Worm (Caenorhabditis elegans) whole organism, L1 larva: ENCODE data around the gene M60.7.

Experiments
- C34B4.2 ChIP-seq: sonication (generic microtip); optimal IDR thresholded peaks from 2 replicates; lab custom pipeline; 2017; ENCODE audit warnings: mild to moderate bottlenecking, missing genetic modification characterization, missing compliant biosample characterization
- aha-1 ChIP-seq: fragments of 150-350 bp; optimal IDR thresholded peaks from 2 replicates; lab custom pipeline; 2014; ENCODE audit warnings: missing biosample characterization, missing genetic modification characterization
- blmp-1 ChIP-seq: fragments of 150-350 bp; optimal IDR thresholded peaks from 2 replicates; lab custom pipeline; 2014; ENCODE audit warnings: missing biosample characterization, missing genetic modification characterization
- ceh-63 ChIP-seq: fragments of 200-800 bp; sonication (Bioruptor generic); optimal IDR thresholded peaks from 2 replicates; lab custom pipeline; 2018; ENCODE audit warnings: mild to moderate bottlenecking, missing genetic modification characterization, missing compliant biosample characterization
- ceh-88 ChIP-seq: fragments of 200-800 bp; sonication (Bioruptor generic); IDR thresholded peaks from 2 replicates; pipeline ENCODE4 v1.3.6; 2022; ENCODE audit warnings: missing genetic modification characterization, missing compliant biosample characterization
- ceh-90 ChIP-seq: sonication (generic microtip); optimal IDR thresholded peaks from 2 replicates; lab custom pipeline; 2016; ENCODE audit warnings: missing genetic modification characterization, missing compliant biosample characterization
- dpl-1 ChIP-seq, 3 experiments: fragments of 150-350 bp in 2 of 3; sonication (generic microtip) in 1 of 3; optimal IDR thresholded peaks; 2 replicates each; lab custom pipeline; 2014 to 2017; ENCODE audit warnings: missing biosample characterization in 3 of 3, missing genetic modification characterization in 3 of 3, missing genetic modification reagents in 3 of 3
- dsc-1 ChIP-seq: sonication (generic microtip); optimal IDR thresholded peaks from 2 replicates; lab custom pipeline; 2016; ENCODE audit warnings: mild to moderate bottlenecking, missing genetic modification characterization, missing compliant biosample characterization
- efl-1 ChIP-seq, 4 experiments: fragments of 150-350 bp; optimal IDR thresholded peaks in 3 of 4; peaks in 1 of 4; 1 replicate in 1 of 4; 2 replicates in 3 of 4; lab custom pipeline; 2014; ENCODE audit warnings: missing biosample characterization in 2 of 4, missing genetic modification characterization in 2 of 4, missing genetic modification reagents in 2 of 4
- efl-3 ChIP-seq: fragments of 200-800 bp; sonication (Bioruptor generic); optimal IDR thresholded peaks from 2 replicates; lab custom pipeline; 2018; ENCODE audit warnings: mild to moderate bottlenecking, missing genetic modification characterization, missing compliant biosample characterization
- egl-13 ChIP-seq: sonication (generic microtip); optimal IDR thresholded peaks from 2 replicates; lab custom pipeline; 2016; ENCODE audit warnings: missing genotype, missing genetic modification reagents, missing genetic modification characterization, missing compliant biosample characterization
- elt-3 ChIP-seq, 6 experiments: fragments of 150-350 bp in 1 of 6; sonication (generic microtip); optimal IDR thresholded peaks; 2 replicates each; lab custom pipeline; 2017 to 2018; ENCODE audit warnings: missing biosample characterization in 6 of 6, missing genetic modification characterization in 6 of 6, inconsistent platforms in 1 of 6
- fkh-8 ChIP-seq: sonication (generic microtip); optimal IDR thresholded peaks from 2 replicates; lab custom pipeline; 2016; ENCODE audit warnings: mild to moderate bottlenecking, missing genetic modification characterization, missing compliant biosample characterization
- fos-1 ChIP-seq: fragments of 150-350 bp; optimal IDR thresholded peaks from 2 replicates; lab custom pipeline; 2014; ENCODE audit warnings: missing biosample characterization, missing genetic modification characterization
- hlh-17 ChIP-seq: fragments of 200-800 bp; sonication (Bioruptor generic); optimal IDR thresholded peaks from 2 replicates; lab custom pipeline; 2018; ENCODE audit warnings: missing genetic modification characterization, mild to moderate bottlenecking, missing compliant biosample characterization, moderate library complexity, borderline replicate concordance
- hpl-2 ChIP-seq: fragments of 150-350 bp; optimal IDR thresholded peaks from 2 replicates; lab custom pipeline; 2014; ENCODE audit warnings: missing biosample characterization, missing genetic modification reagents, missing genetic modification characterization
- jun-1 ChIP-seq: fragments of 150-350 bp; optimal IDR thresholded peaks from 2 replicates; lab custom pipeline; 2014; ENCODE audit warnings: missing biosample characterization, missing genetic modification reagents, missing genetic modification characterization
- lin-35 ChIP-seq, 2 experiments: fragments of 150-350 bp; optimal IDR thresholded peaks; 2 replicates each; lab custom pipeline; 2014; ENCODE audit warnings: missing biosample characterization in 2 of 2, missing genetic modification characterization in 2 of 2, missing genetic modification reagents in 2 of 2
- lir-3 ChIP-seq: sonication (generic microtip); optimal IDR thresholded peaks from 2 replicates; lab custom pipeline; 2016; ENCODE audit warnings: mild to moderate bottlenecking, missing genetic modification characterization, moderate library complexity, missing compliant biosample characterization; ENCODE audit not compliant: poor library complexity
- lsy-2 ChIP-seq, 2 experiments: fragments of 150-350 bp; optimal IDR thresholded peaks; 2 replicates each; lab custom pipeline; 2014; ENCODE audit warnings: missing biosample characterization in 2 of 2, missing genetic modification characterization in 2 of 2
- nhr-12 ChIP-seq: sonication (generic microtip); optimal IDR thresholded peaks from 2 replicates; lab custom pipeline; 2017; ENCODE audit warnings: missing biosample characterization, missing genetic modification characterization
- nhr-47 ChIP-seq: sonication (generic microtip); optimal IDR thresholded peaks from 2 replicates; lab custom pipeline; 2016; ENCODE audit warnings: mild to moderate bottlenecking, missing genetic modification characterization, moderate library complexity, missing compliant biosample characterization
- nhr-77 ChIP-seq: fragments of 150-350 bp; optimal IDR thresholded peaks from 2 replicates; lab custom pipeline; 2014; ENCODE audit warnings: missing biosample characterization, missing genetic modification characterization
- nhr-84 ChIP-seq: sonication (generic microtip); optimal IDR thresholded peaks from 2 replicates; lab custom pipeline; 2017; ENCODE audit warnings: missing biosample characterization, missing genetic modification characterization
- nhr-85 ChIP-seq: sonication (generic microtip); peaks from one replicate; lab custom pipeline; 2016; ENCODE audit warnings: missing genetic modification characterization, inconsistent platforms, missing compliant biosample characterization
- nhr-90 ChIP-seq: sonication (generic microtip); optimal IDR thresholded peaks from 2 replicates; lab custom pipeline; 2016; ENCODE audit warnings: mild to moderate bottlenecking, missing genetic modification characterization, missing compliant biosample characterization; ENCODE audit not compliant: poor library complexity
- pag-3 ChIP-seq: sonication (generic microtip); optimal IDR thresholded peaks from 2 replicates; lab custom pipeline; 2017; ENCODE audit warnings: missing genetic modification characterization, mild to moderate bottlenecking, missing compliant biosample characterization, antibody characterized with exemption, borderline replicate concordance; ENCODE audit not compliant: insufficient read depth
- rnt-1 ChIP-seq: sonication (generic microtip); optimal IDR thresholded peaks from 2 replicates; lab custom pipeline; 2016; ENCODE audit warnings: mild to moderate bottlenecking, missing genetic modification characterization, moderate library complexity, missing compliant biosample characterization
- skn-1 ChIP-seq: fragments of 150-350 bp; optimal IDR thresholded peaks from 2 replicates; lab custom pipeline; 2014; ENCODE audit warnings: missing biosample characterization, missing genetic modification characterization
- sox-4 ChIP-seq: sonication (generic microtip); optimal IDR thresholded peaks from 2 replicates; lab custom pipeline; 2016; ENCODE audit warnings: missing genetic modification characterization, missing compliant biosample characterization
- sup-37 ChIP-seq: fragments of 200-800 bp; sonication (Bioruptor generic); optimal IDR thresholded peaks from 2 replicates; lab custom pipeline; 2018; ENCODE audit warnings: mild to moderate bottlenecking, missing genetic modification characterization, missing compliant biosample characterization
- tlp-1 ChIP-seq: fragments of 150-350 bp; optimal IDR thresholded peaks from 2 replicates; lab custom pipeline; 2014; ENCODE audit warnings: missing biosample characterization, missing genetic modification characterization
- unc-130 ChIP-seq: fragments of 150-350 bp; optimal IDR thresholded peaks from 2 replicates; lab custom pipeline; 2017; ENCODE audit warnings: missing biosample characterization, missing genetic modification characterization, inconsistent platforms
- unc-62 ChIP-seq: fragments of 150-350 bp; optimal IDR thresholded peaks from 2 replicates; lab custom pipeline; 2014; ENCODE audit warnings: missing biosample characterization, missing genetic modification reagents, missing genetic modification characterization
- unc-86 ChIP-seq: sonication (generic microtip); optimal IDR thresholded peaks from 2 replicates; lab custom pipeline; 2016; ENCODE audit warnings: missing genetic modification characterization, missing compliant biosample characterization
- zag-1 ChIP-seq: fragments of 150-350 bp; optimal IDR thresholded peaks from 2 replicates; lab custom pipeline; 2014; ENCODE audit warnings: missing biosample characterization, missing genetic modification characterization
- ztf-11 ChIP-seq, 2 experiments: sonication (generic microtip); optimal IDR thresholded peaks; 2 replicates each; lab custom pipeline; 2016 to 2017; ENCODE audit warnings: missing genetic modification characterization in 2 of 2, missing biosample characterization in 1 of 2, missing compliant biosample characterization in 1 of 2
- ztf-4 ChIP-seq: fragments of 150-350 bp; optimal IDR thresholded peaks from 2 replicates; lab custom pipeline; 2014; ENCODE audit warnings: missing biosample characterization, missing genetic modification characterization

Gene M60.7

ce11 chrX:8231858-8232257, 29.1 kb downstream of the M60.7 start, which contains the start of gene K02A6.3 (continued):
- TF ChIP-seq blmp-1 (tag; lab: Kevin White, UChicago): peak; percentile 93
- no peak for TF ChIP-seq C34B4.2
- peak; percentile 96 for TF ChIP-seq nhr-90
- peak; percentile 43 to 60 for TF ChIP-seq efl-1 (optimal IDR thresholded peaks at IDR 0.05; lab: Kevin White, UChicago)
- TF ChIP-seq efl-1 (GFP tag; optimal IDR thresholded peaks at IDR 0.05 in 1 of 2; lab: Kevin White, UChicago): peak; percentile 35 to 91
- peak; percentile 25 to 55 (median 40) for TF ChIP-seq dpl-1 (GFP tag; optimal IDR thresholded peaks at IDR 0.05; lab: Kevin White, UChicago)
- peak; percentile 91 for TF ChIP-seq rnt-1 (tag; lab: Kevin White, UChicago)
- no peak for TF ChIP-seq zag-1
- peak; percentile 1 for TF ChIP-seq egl-13
- TF ChIP-seq nhr-77 (tag; lab: Kevin White, UChicago): peak; percentile 69
- peak; percentile 91 for TF ChIP-seq unc-130 (tag; lab: Kevin White, UChicago)
- TF ChIP-seq ztf-11 (tag; optimal IDR thresholded peaks at IDR 0.05; lab: Kevin White, UChicago): no peak
- peak; percentile 47 for TF ChIP-seq unc-86
- TF ChIP-seq hpl-2 (GFP tag; lab: Kevin White, UChicago): peak; percentile 73
- peak; percentile 61 for TF ChIP-seq dsc-1 (tag; lab: Kevin White, UChicago)
- TF ChIP-seq nhr-12: no peak
- no peak for TF ChIP-seq pag-3 (tag; lab: Kevin White, UChicago)
- peak; percentile 65 for TF ChIP-seq ztf-4
- no peak for TF ChIP-seq ceh-90 (tag; lab: Kevin White, UChicago)
- no peak for TF ChIP-seq aha-1 (tag; lab: Kevin White, UChicago)
- TF ChIP-seq efl-3 (GFP tag; lab: Kevin White, UChicago): no peak
- peak; percentile 62 to 89 for TF ChIP-seq lin-35 (GFP tag; optimal IDR thresholded peaks at IDR 0.05; lab: Kevin White, UChicago)
- TF ChIP-seq hlh-17 (GFP tag; lab: Kevin White, UChicago): no peak
- TF ChIP-seq nhr-84 (tag; lab: Kevin White, UChicago): no peak
- peak; percentile 58 for TF ChIP-seq sup-37 (GFP tag; lab: Kevin White, UChicago)
- TF ChIP-seq lir-3 (tag; lab: Kevin White, UChicago): peak; percentile 84
- TF ChIP-seq ceh-88 (GFP tag; lab: Robert Waterston, UW): peak; percentile 76
- TF ChIP-seq sox-4 (tag; lab: Kevin White, UChicago): peak; percentile 57
- TF ChIP-seq jun-1: peak; percentile 77
- TF ChIP-seq ceh-63 (GFP tag; lab: Kevin White, UChicago): no peak
- no peak for TF ChIP-seq unc-62 (GFP tag; lab: Kevin White, UChicago)
- TF ChIP-seq, all 84 proteins: peak for 56

ce11 chrX:8230579-8230978, 30.4 kb downstream of the M60.7 start:
- TF ChIP-seq nhr-85 (tag; lab: Kevin White, UChicago) (no peak), egl-13 (no peak), aha-1 (tag; lab: Kevin White, UChicago) (no peak), nhr-90 (no peak), skn-1 (tag; lab: Kevin White, UChicago) (no peak), fkh-8 (tag; lab: Kevin White, UChicago) (no peak), lsy-2 (tag; optimal IDR thresholded peaks at IDR 0.05; lab: Kevin White, UChicago) (no peak), ceh-63 (GFP tag; lab: Kevin White, UChicago) (no peak)

DNA sequence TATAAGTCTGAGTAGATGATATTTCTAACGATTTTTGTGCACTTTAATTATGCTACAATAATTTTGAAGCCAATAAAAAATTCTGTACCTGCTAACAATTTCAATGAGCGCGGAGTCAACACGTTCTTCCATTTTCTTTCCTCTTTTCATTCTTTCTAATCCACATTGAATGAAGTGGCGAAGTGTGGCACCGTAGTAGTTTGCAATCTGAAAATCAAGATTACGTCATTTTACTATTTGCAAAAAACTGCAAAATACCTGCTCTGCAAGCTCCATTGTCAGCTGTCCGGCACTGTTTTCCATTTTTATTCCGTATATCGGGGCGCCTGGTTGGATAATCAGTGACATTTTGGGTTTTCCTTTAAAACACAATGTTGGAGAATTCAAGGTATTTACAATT, 31.8 kb downstream of the M60.7 start:
- TF ChIP-seq elt-3 (tag; optimal IDR thresholded peaks at IDR 0.05; lab: Kevin White, UChicago) (no peak), ceh-63 (GFP tag; lab: Kevin White, UChicago) (no peak)

DNA sequence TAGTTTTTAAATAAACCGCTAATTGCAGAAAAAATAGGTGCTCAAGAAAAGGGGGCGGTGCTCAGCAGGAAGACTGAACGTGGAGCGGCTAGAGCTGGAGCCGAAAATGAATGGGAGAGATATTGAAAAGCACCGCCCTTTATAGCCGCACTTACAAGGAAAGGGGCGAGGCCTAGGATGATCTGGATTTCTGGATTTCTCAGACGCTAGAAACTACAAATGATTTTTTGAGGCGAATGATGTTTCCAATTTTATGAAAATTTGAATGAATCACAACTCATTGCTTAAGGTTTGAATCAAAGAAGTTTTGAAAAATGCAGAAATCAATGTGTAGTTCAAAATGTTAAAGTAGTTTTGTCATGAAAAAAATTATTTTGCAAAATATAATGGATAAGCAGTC, 36.1 kb downstream of the M60.7 start, which contains the start of gene K02A6.2:
TSS of gene K02A6.2 (minus strand) at position 101 of the 400 bp plus-strand sequence.
- TF ChIP-seq lir-3 (tag; lab: Kevin White, UChicago): no peak
- no peak for TF ChIP-seq ceh-88 (GFP tag; lab: Robert Waterston, UW)
- TF ChIP-seq tlp-1: no peak
- TF ChIP-seq nhr-47: no peak
- TF ChIP-seq fos-1: no peak
